Worm (Caenorhabditis elegans): Measurements from ENCODE around the gene pqn-67.

pqn-67 gene

DNA sequence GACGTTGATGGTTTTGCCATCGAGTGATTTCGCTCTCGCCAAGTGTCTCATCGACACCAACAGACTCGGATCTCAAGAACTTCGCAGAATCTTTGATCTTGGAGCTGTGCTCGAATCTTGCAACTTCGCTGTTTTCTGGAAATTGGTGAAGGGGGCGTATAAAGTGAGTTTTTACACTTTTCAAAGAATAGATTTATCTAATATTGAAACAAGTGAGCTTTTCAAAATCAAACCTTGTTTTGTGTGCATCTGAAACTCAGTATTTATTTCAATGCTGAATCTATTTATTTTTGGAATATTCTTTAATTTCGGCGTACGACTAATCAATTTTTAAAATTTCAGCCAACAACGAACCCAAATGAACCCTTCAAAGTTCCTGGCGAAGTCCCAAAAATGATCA is 30.0 kb downstream of the pqn-67 start:
- TF ChIP-seq hlh-13 (GFP tag; optimal IDR thresholded peaks at IDR 0.05) (no peak), elt-4 (tag; optimal IDR thresholded peaks at IDR 0.05) (no peak), pax-1 (tag; optimal IDR thresholded peaks at IDR 0.05) (no peak), tbx-7 (tag; optimal IDR thresholded peaks at IDR 0.05) (no peak), pat-9 (tag; optimal IDR thresholded peaks at IDR 0.05) (no peak), C08G9.2 (tag; optimal IDR thresholded peaks at IDR 0.05) (no peak), K02D7.2 (tag; optimal IDR thresholded peaks at IDR 0.05) (no peak), pha-2 (tag; optimal IDR thresholded peaks at IDR 0.05) (no peak), zip-5 (tag; optimal IDR thresholded peaks at IDR 0.05) (no peak), sox-2 (GFP tag; IDR thresholded peaks at IDR 0.05) (no peak), Y22D7AL.16 (tag; optimal IDR thresholded peaks at IDR 0.05) (no peak), pqm-1 (tag; optimal IDR thresholded peaks at IDR 0.05) (no peak), lim-6 (tag; optimal IDR thresholded peaks at IDR 0.05) (no peak), ama-1 (optimal IDR thresholded peaks at IDR 0.05) (no peak), ceh-45 (GFP tag; IDR thresholded peaks at IDR 0.05) (no peak), ttx-3 (tag; optimal IDR thresholded peaks at IDR 0.05) (no peak), ceh-34 (tag; optimal IDR thresholded peaks at IDR 0.05) (no peak)

ce11 chrV:12961085-12961560 is 36.9 kb downstream of the pqn-67 start, which contains the start of gene mpst-7:
Gene mpst-7, minus strand, starts transcription at chrV:12961135.
- TF ChIP-seq madf-2 (tag; optimal IDR thresholded peaks at IDR 0.05) (no peak), ets-4 (tag; optimal IDR thresholded peaks at IDR 0.05) (no peak), hlh-13 (GFP tag; optimal IDR thresholded peaks at IDR 0.05) (no peak), pag-3 (tag; optimal IDR thresholded peaks at IDR 0.05; ENCODE audit: borderline replicate concordance) (no peak), ceh-30 (tag; optimal IDR thresholded peaks at IDR 0.05) (no peak), T23F11.4 (GFP tag; optimal IDR thresholded peaks at IDR 0.05) (no peak), gmeb-2 (tag; optimal IDR thresholded peaks at IDR 0.05) (no peak), pha-4 (tag; optimal IDR thresholded peaks at IDR 0.05) (no peak), ceh-6 (GFP tag; optimal IDR thresholded peaks at IDR 0.05) (no peak), tbx-2 (tag; optimal IDR thresholded peaks at IDR 0.05) (no peak), ceh-2 (tag; optimal IDR thresholded peaks at IDR 0.05) (no peak)

- no peak for TF ChIP-seq ceh-30 (tag; optimal IDR thresholded peaks at IDR 0.05)
- no peak for TF ChIP-seq Y22D7AL.16 (tag; optimal IDR thresholded peaks at IDR 0.05)
- peak; percentile 57 for TF ChIP-seq elt-2 (tag; optimal IDR thresholded peaks at IDR 0.05)
These were observed 39.0 kb downstream of the pqn-67 start, which contains the start of gene hrg-9 for ce11 chrV:12963192-12963591. Gene hrg-9, minus strand, starts transcription at chrV:12963343.

ce11 chrV:12964076-12964475 is 39.8 kb downstream of the pqn-67 start, which contains the start of gene srd-35:
Gene srd-35, plus strand, starts transcription at chrV:12964376.
- TF ChIP-seq C08G9.2 (tag; optimal IDR thresholded peaks at IDR 0.05) (no peak), pros-1 (tag; optimal IDR thresholded peaks at IDR 0.05) (no peak), rnt-1 (tag; optimal IDR thresholded peaks at IDR 0.05) (no peak), ceh-31 (tag; optimal IDR thresholded peaks at IDR 0.05) (no peak), ama-1 (optimal IDR thresholded peaks at IDR 0.05) (no peak), K09A11.1 (tag; optimal IDR thresholded peaks at IDR 0.05; ENCODE audit: insufficient read depth) (no peak), zip-5 (tag; optimal IDR thresholded peaks at IDR 0.05) (no peak), sox-2 (GFP tag; IDR thresholded peaks at IDR 0.05) (no peak)

- TF ChIP-seq C08G9.2 (tag; optimal IDR thresholded peaks at IDR 0.05) (no peak), ceh-6 (GFP tag; optimal IDR thresholded peaks at IDR 0.05) (no peak), lin-11 (tag; optimal IDR thresholded peaks at IDR 0.05) (no peak), hlh-13 (GFP tag; optimal IDR thresholded peaks at IDR 0.05) (no peak), unc-55 (GFP tag; optimal IDR thresholded peaks at IDR 0.05) (no peak), hlh-30 (tag; optimal IDR thresholded peaks at IDR 0.05; ENCODE audit: insufficient read depth) (no peak)
These were observed 42.9 kb downstream of the pqn-67 start, which contains the start of gene R186.3 for ce11 chrV:12967110-12967509. Gene R186.3, minus strand, starts transcription at chrV:12967210.

Data from whole organism, late embryonic.